Worm (Caenorhabditis elegans) whole organism, young adult: ENCODE results near the gene F22B5.6.
A peak's percentile ranks its signal among the peaks of the same experiment; 100 is the strongest.

ENCODE experiments used
- B0336.3 ChIP-seq: fragments of 200-800 bp; sonication (Bioruptor generic); IDR thresholded peaks from 2 replicates; pipeline ENCODE4 v1.3.6; 2022; ENCODE audit warnings: missing genetic modification characterization, missing compliant biosample characterization
- C06A6.2 ChIP-seq: fragments of 200-800 bp; sonication (Bioruptor generic); conservative IDR thresholded peaks from 2 replicates; pipeline ENCODE4 v1.3.6; 2022; ENCODE audit warnings: missing genetic modification characterization, missing compliant biosample characterization
- F10E7.11 ChIP-seq: sonication (generic microtip); optimal IDR thresholded peaks from 2 replicates; lab custom pipeline; 2017; ENCODE audit warnings: mild to moderate bottlenecking, missing genetic modification characterization, moderate library complexity, missing compliant biosample characterization
- F22D6.2 ChIP-seq: sonication (generic microtip); optimal IDR thresholded peaks from 2 replicates; lab custom pipeline; 2016; ENCODE audit warnings: mild to moderate bottlenecking, missing genetic modification characterization, missing compliant biosample characterization
- F23B12.7 ChIP-seq: sonication (generic microtip); optimal IDR thresholded peaks from 2 replicates; lab custom pipeline; 2017; ENCODE audit warnings: missing genetic modification characterization, mild to moderate bottlenecking, missing compliant biosample characterization, antibody characterized with exemption, moderate library complexity; ENCODE audit not compliant: insufficient read depth
- F37B4.10 ChIP-seq: fragments of 200-800 bp; sonication (Bioruptor generic); IDR thresholded peaks from 2 replicates; pipeline ENCODE4 v1.3.6; 2022; ENCODE audit warnings: missing genetic modification characterization, missing compliant biosample characterization
- F57A8.1 ChIP-seq: fragments of 200-800 bp; sonication (Bioruptor generic); optimal IDR thresholded peaks from 2 replicates; lab custom pipeline; 2018; ENCODE audit warnings: mild to moderate bottlenecking, missing genetic modification characterization, moderate library complexity, missing compliant biosample characterization
- F57C9.4 ChIP-seq: sonication (generic microtip); optimal IDR thresholded peaks from 2 replicates; lab custom pipeline; 2017; ENCODE audit warnings: mild to moderate bottlenecking, missing genetic modification characterization, missing compliant biosample characterization
- T26A5.8 ChIP-seq: sonication (generic microtip); optimal IDR thresholded peaks from 2 replicates; lab custom pipeline; 2016; ENCODE audit warnings: missing genetic modification characterization, missing compliant biosample characterization
- Y53F4B.3 ChIP-seq: fragments of 200-800 bp; sonication (Bioruptor generic); IDR thresholded peaks from 2 replicates; pipeline ENCODE4 v1.3.6; 2022; ENCODE audit warnings: missing genetic modification reagents, missing genetic modification characterization, missing compliant biosample characterization
- Y53G8AR.9 ChIP-seq: fragments of 200-800 bp; sonication (Bioruptor generic); conservative IDR thresholded peaks from 2 replicates; pipeline ENCODE4 v1.3.6; 2022; ENCODE audit warnings: missing genetic modification reagents, missing genetic modification characterization, missing compliant biosample characterization
- akir-1 ChIP-seq: fragments of 200-800 bp; sonication (Bioruptor generic); optimal IDR thresholded peaks from 2 replicates; lab custom pipeline; 2018; ENCODE audit warnings: mild to moderate bottlenecking, missing genetic modification characterization, moderate library complexity, missing compliant biosample characterization
- aptf-2 ChIP-seq: fragments of 200-800 bp; sonication (Bioruptor generic); conservative IDR thresholded peaks from 2 replicates; pipeline ENCODE4 v1.3.6; 2022; ENCODE audit warnings: missing genetic modification reagents, missing genetic modification characterization, missing compliant biosample characterization
- attf-3 ChIP-seq: fragments of 200-800 bp; sonication (Bioruptor generic); conservative IDR thresholded peaks from 2 replicates; pipeline ENCODE4 v1.3.6; 2022; ENCODE audit warnings: missing genetic modification reagents, missing genetic modification characterization, missing compliant biosample characterization
- attf-6 ChIP-seq: fragments of 200-800 bp; sonication (Bioruptor generic); IDR thresholded peaks from 2 replicates; pipeline ENCODE4 v1.3.6; 2022; ENCODE audit warnings: missing genetic modification reagents, missing genetic modification characterization, missing compliant biosample characterization
- ccch-3 ChIP-seq: fragments of 200-800 bp; sonication (Bioruptor generic); optimal IDR thresholded peaks from 2 replicates; lab custom pipeline; 2018; ENCODE audit warnings: mild to moderate bottlenecking, missing genetic modification characterization, missing compliant biosample characterization
- cebp-1 ChIP-seq, 2 experiments: fragments of 200-800 bp in 1 of 2; sonication (Bioruptor generic) in 1 of 2; sonication (generic microtip) in 1 of 2; IDR thresholded peaks in 1 of 2; optimal IDR thresholded peaks in 1 of 2; 2 replicates each; pipeline versions ENCODE4 v1.3.6 to Lab custom; 2017 to 2022; ENCODE audit warnings: missing compliant biosample characterization in 2 of 2, missing genetic modification characterization in 2 of 2, mild to moderate bottlenecking in 1 of 2, missing genetic modification reagents in 1 of 2, moderate library complexity in 1 of 2
- ceh-100 ChIP-seq: fragments of 200-800 bp; sonication (Bioruptor generic); IDR thresholded peaks from 2 replicates; pipeline ENCODE4 v1.3.6; 2022; ENCODE audit warnings: missing genetic modification reagents, missing genetic modification characterization, missing compliant biosample characterization
- ceh-27 ChIP-seq: fragments of 200-800 bp; sonication (Bioruptor generic); optimal IDR thresholded peaks from 2 replicates; lab custom pipeline; 2018; ENCODE audit warnings: mild to moderate bottlenecking, missing genetic modification characterization, moderate library complexity, missing compliant biosample characterization
- ceh-79 ChIP-seq: sonication (generic microtip); optimal IDR thresholded peaks from 2 replicates; lab custom pipeline; 2017; ENCODE audit warnings: mild to moderate bottlenecking, missing genetic modification characterization, missing compliant biosample characterization
- ceh-91 ChIP-seq: fragments of 200-800 bp; sonication (Bioruptor generic); IDR thresholded peaks from 2 replicates; pipeline ENCODE4 v1.3.6; 2022; ENCODE audit warnings: missing genetic modification reagents, missing genetic modification characterization, missing compliant biosample characterization
- chd-7 ChIP-seq: sonication (generic microtip); optimal IDR thresholded peaks from 2 replicates; lab custom pipeline; 2016; ENCODE audit warnings: mild to moderate bottlenecking, missing genetic modification characterization, moderate library complexity, missing compliant biosample characterization
- die-1 ChIP-seq: sonication (generic microtip); optimal IDR thresholded peaks from 2 replicates; lab custom pipeline; 2016; ENCODE audit warnings: missing genotype, mild to moderate bottlenecking, missing genetic modification characterization, missing compliant biosample characterization
- dpl-1 ChIP-seq: fragments of 150-350 bp; optimal IDR thresholded peaks from 2 replicates; lab custom pipeline; 2014; ENCODE audit warnings: missing biosample characterization, missing genetic modification reagents, missing genetic modification characterization
- egl-18 ChIP-seq: fragments of 200-800 bp; sonication (Bioruptor generic); IDR thresholded peaks from 2 replicates; pipeline ENCODE4 v1.3.6; 2022; ENCODE audit warnings: missing genetic modification reagents, missing genetic modification characterization, missing compliant biosample characterization
- ets-4 ChIP-seq: fragments of 200-800 bp; sonication (Bioruptor generic); optimal IDR thresholded peaks from 2 replicates; lab custom pipeline; 2018; ENCODE audit warnings: mild to moderate bottlenecking, missing genetic modification characterization, missing compliant biosample characterization
- him-1 ChIP-seq: sonication (generic microtip); optimal IDR thresholded peaks from 2 replicates; lab custom pipeline; 2016; ENCODE audit warnings: missing genotype, missing genetic modification reagents, missing genetic modification characterization, missing compliant biosample characterization
- hmg-1.2 ChIP-seq: fragments of 200-800 bp; sonication (Bioruptor generic); IDR thresholded peaks from 2 replicates; pipeline ENCODE4 v1.3.6; 2022; ENCODE audit warnings: missing genetic modification reagents, missing genetic modification characterization, missing compliant biosample characterization
- pbrm-1 ChIP-seq: fragments of 200-800 bp; sonication (Bioruptor generic); IDR thresholded peaks from 2 replicates; pipeline ENCODE4 v1.3.6; 2022; ENCODE audit warnings: missing genetic modification reagents, missing genetic modification characterization, missing compliant biosample characterization
- pha-4 ChIP-seq: fragments of 150-350 bp; sonication (generic microtip); optimal IDR thresholded peaks from 2 replicates; lab custom pipeline; 2014; ENCODE audit warnings: missing biosample characterization, missing genetic modification reagents, missing genetic modification characterization
- snpc-1.3 ChIP-seq: sonication (generic microtip); optimal IDR thresholded peaks from 2 replicates; lab custom pipeline; 2017; ENCODE audit warnings: missing genetic modification characterization, mild to moderate bottlenecking, missing compliant biosample characterization, antibody characterized with exemption, moderate library complexity, missing genotype, missing genetic modification reagents; ENCODE audit not compliant: insufficient read depth
- snpc-3.4 ChIP-seq: sonication (generic microtip); optimal IDR thresholded peaks from 2 replicates; lab custom pipeline; 2017; ENCODE audit warnings: missing genetic modification characterization, mild to moderate bottlenecking, missing compliant biosample characterization, antibody characterized with exemption, moderate library complexity, missing genotype, missing genetic modification reagents
- snpc-4 ChIP-seq, 5 experiments: fragments of 150-350 bp in 1 of 5; sonication (generic microtip) in 4 of 5; optimal IDR thresholded peaks; 2 replicates each; lab custom pipeline; 2014 to 2018; ENCODE audit warnings: missing genetic modification characterization in 5 of 5, missing biosample characterization in 3 of 5, antibody characterized with exemption in 2 of 5, mild to moderate bottlenecking in 2 of 5, missing compliant biosample characterization in 2 of 5, missing genotype in 2 of 5, moderate library complexity in 2 of 5, missing genetic modification reagents in 1 of 5
- somi-1 ChIP-seq: fragments of 200-800 bp; sonication (Bioruptor generic); optimal IDR thresholded peaks from 2 replicates; lab custom pipeline; 2018; ENCODE audit warnings: mild to moderate bottlenecking, missing genetic modification characterization, missing compliant biosample characterization
- tbp1 ChIP-seq: fragments of 200-800 bp; sonication (Bioruptor generic); optimal IDR thresholded peaks from 2 replicates; lab custom pipeline; 2018; ENCODE audit warnings: mild to moderate bottlenecking, missing genetic modification characterization, missing compliant biosample characterization
- tbx-9 ChIP-seq: sonication (generic microtip); optimal IDR thresholded peaks from 2 replicates; lab custom pipeline; 2016; ENCODE audit warnings: borderline replicate concordance, missing genetic modification characterization, inconsistent platforms, missing compliant biosample characterization
- xnd-1 ChIP-seq: sonication (generic microtip); optimal IDR thresholded peaks from 2 replicates; lab custom pipeline; 2016; ENCODE audit warnings: missing genotype, missing genetic modification reagents, missing genetic modification characterization, missing compliant biosample characterization
- ztf-25 ChIP-seq: fragments of 200-800 bp; sonication (Bioruptor generic); IDR thresholded peaks from 2 replicates; pipeline ENCODE4 v1.3.6; 2022; ENCODE audit warnings: missing genetic modification reagents, missing genetic modification characterization, missing compliant biosample characterization
- ztf-6 ChIP-seq: fragments of 200-800 bp; sonication (Bioruptor generic); IDR thresholded peaks from 2 replicates; pipeline ENCODE4 v1.3.6; 2022; ENCODE audit warnings: missing genetic modification reagents, missing genetic modification characterization, missing compliant biosample characterization

Gene F22B5.6

DNA sequence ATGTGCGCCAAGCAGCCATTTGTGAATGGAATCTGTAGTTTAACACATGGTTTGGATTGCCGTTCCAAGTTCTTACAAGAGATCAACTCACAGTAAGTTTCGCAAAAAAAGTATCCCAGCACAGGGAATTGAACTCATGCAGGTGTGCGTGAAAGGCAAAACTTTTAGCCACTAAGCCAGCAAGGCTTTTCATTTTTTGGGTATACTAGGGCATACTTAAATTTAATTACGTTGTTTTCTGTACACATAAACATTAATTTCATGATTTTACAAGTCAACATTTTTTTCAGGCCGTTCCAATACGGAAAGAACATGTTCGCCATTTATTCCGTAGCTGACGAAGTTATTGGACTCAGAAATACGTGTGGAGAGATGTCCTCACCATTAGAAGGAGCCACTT lies 14.5 kb downstream of the F22B5.6 start (continued):
- TF ChIP-seq hmg-1.2 (peak; percentile 73), tbx-9 (tag; lab: Kevin White, UChicago) (peak; percentile 95), him-1 (tag; lab: Kevin White, UChicago) (no peak), F10E7.11 (tag; lab: Kevin White, UChicago) (peak; percentile 90), F22D6.2 (tag; lab: Kevin White, UChicago) (peak; percentile 39), die-1 (tag; lab: Kevin White, UChicago) (peak; percentile 97), chd-7 (tag; lab: Kevin White, UChicago) (peak; percentile 61), dpl-1 (GFP tag; lab: Kevin White, UChicago) (no peak), snpc-1.3 (tag; lab: Kevin White, UChicago) (peak; percentile 88), attf-6 (GFP tag; lab: Robert Waterston, UW) (peak; percentile 69; the same call in 1 of the 2 replicates), ets-4 (GFP tag; lab: Kevin White, UChicago) (no peak), egl-18 (GFP tag; lab: Robert Waterston, UW) (0 out of 2 replicates have a peak, but pooled peaks have one; percentile 61), F37B4.10 (GFP tag; lab: Robert Waterston, UW) (0 out of 2 replicates have a peak, but pooled peaks have one; percentile 75), ceh-91 (no peak), aptf-2 (GFP tag; lab: Robert Waterston, UW) (no peak), attf-3 (GFP tag; lab: Robert Waterston, UW) (no peak), ceh-27 (GFP tag; lab: Kevin White, UChicago) (peak; percentile 34), ccch-3 (GFP tag; lab: Kevin White, UChicago) (no peak), snpc-3.4 (tag; lab: Kevin White, UChicago) (peak; percentile 92), ztf-6 (GFP tag; lab: Robert Waterston, UW) (peak; percentile 65; the same call in 1 of the 2 replicates), F57A8.1 (GFP tag; lab: Kevin White, UChicago) (peak; percentile 83), pbrm-1 (GFP tag; lab: Robert Waterston, UW) (peak; percentile 63), F23B12.7 (tag; lab: Kevin White, UChicago) (no peak), F57C9.4 (peak; percentile 75), pha-4 (no peak), C06A6.2 (0 out of 2 replicates have a peak, but pooled peaks have one; percentile 42), Y53G8AR.9 (peak; percentile 93), tbp1 (GFP tag; lab: Kevin White, UChicago) (peak; percentile 94), somi-1 (GFP tag; lab: Kevin White, UChicago) (peak; percentile 46), cebp-1 (GFP tag; IDR thresholded peaks at IDR 0.05; lab: Robert Waterston, UW) (no peak), cebp-1 (tag; optimal IDR thresholded peaks at IDR 0.05; lab: Kevin White, UChicago) (no peak), ceh-100 (GFP tag; lab: Robert Waterston, UW) (0 out of 2 replicates have a peak, but pooled peaks have one; percentile 41), ztf-25 (GFP tag; lab: Robert Waterston, UW) (peak; percentile 86; the same call in 1 of the 2 replicates), akir-1 (GFP tag; lab: Kevin White, UChicago) (no peak), snpc-4 (GFP tag; optimal IDR thresholded peaks at IDR 0.05; lab: Kevin White, UChicago) (peak; percentile 59), snpc-4 (tag; optimal IDR thresholded peaks at IDR 0.05; lab: Kevin White, UChicago) (peak in 2 of 4 experiments; percentile 26 to 60), Y53F4B.3 (no peak), T26A5.8 (tag; lab: Kevin White, UChicago) (peak; percentile 97), ceh-79 (tag; lab: Kevin White, UChicago) (peak; percentile 87), xnd-1 (tag; lab: Kevin White, UChicago) (no peak), B0336.3 (no peak)
- TF ChIP-seq, all 124 proteins: peak for 86
